Worm (Caenorhabditis elegans) whole organism, L2 larva: Measurements from ENCODE around the gene F49E11.2.

Experiments
- Y55F3AM.14 ChIP-seq: fragments of 200-800 bp; sonication (Bioruptor generic); optimal IDR thresholded peaks from 2 replicates; lab custom pipeline; 2018; ENCODE audit warnings: mild to moderate bottlenecking, missing genetic modification characterization, missing compliant biosample characterization
- lin-13 ChIP-seq: fragments of 150-350 bp; optimal IDR thresholded peaks from 2 replicates; lab custom pipeline; 2014; ENCODE audit warnings: missing biosample characterization, missing genetic modification reagents, missing genetic modification characterization
- lin-39 ChIP-seq: fragments of 150-350 bp; optimal IDR thresholded peaks from 2 replicates; lab custom pipeline; 2014; ENCODE audit warnings: missing biosample characterization, missing genetic modification reagents, missing genetic modification characterization
- mdl-1 ChIP-seq, 2 experiments: fragments of 150-350 bp in 1 of 2; sonication (generic microtip) in 1 of 2; optimal IDR thresholded peaks; 2 replicates each; lab custom pipeline; 2017; ENCODE audit warnings: missing biosample characterization in 2 of 2, missing genetic modification characterization in 2 of 2
- nhr-11 ChIP-seq: fragments of 150-350 bp; optimal IDR thresholded peaks from 2 replicates; lab custom pipeline; 2014; ENCODE audit warnings: missing biosample characterization, missing genetic modification characterization
- unc-39 ChIP-seq: fragments of 150-350 bp; optimal IDR thresholded peaks from 2 replicates; lab custom pipeline; 2014; ENCODE audit warnings: missing biosample characterization, missing genetic modification characterization
- zag-1 ChIP-seq: fragments of 150-350 bp; optimal IDR thresholded peaks from 2 replicates; lab custom pipeline; 2014; ENCODE audit warnings: missing biosample characterization, missing genetic modification characterization

DNA sequence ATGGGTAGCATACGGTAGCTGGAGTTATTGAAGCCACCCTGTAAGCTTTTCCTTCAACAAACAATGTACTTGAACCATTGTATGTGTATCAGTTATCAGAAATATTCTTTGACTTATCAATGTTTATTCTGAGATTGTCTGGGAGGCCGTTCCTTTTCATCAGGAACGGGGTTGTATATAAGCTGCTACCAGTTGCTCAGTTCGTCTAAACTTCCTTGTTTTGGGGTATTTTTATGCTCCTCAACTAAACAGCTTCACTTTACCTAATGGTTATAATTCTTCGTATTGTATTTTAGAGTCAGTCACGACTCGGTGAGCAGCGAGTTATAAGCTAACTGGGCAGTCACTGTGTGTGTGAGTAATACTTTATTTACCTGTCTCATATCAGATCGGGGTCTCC is 46.9 kb upstream of the F49E11.2 start:
- no peak for TF ChIP-seq Y55F3AM.14 (GFP tag; lab: Kevin White, UChicago)
- no peak for TF ChIP-seq lin-39 (tag; lab: Kevin White, UChicago)
- TF ChIP-seq nhr-11 = no peak
- TF ChIP-seq lin-13 (GFP tag; lab: Kevin White, UChicago) = no peak
- no peak for TF ChIP-seq mdl-1 (tag; optimal IDR thresholded peaks at IDR 0.05; lab: Kevin White, UChicago)
- no peak for TF ChIP-seq zag-1 (tag; lab: Kevin White, UChicago)
- TF ChIP-seq unc-39 = no peak
